Worm (Caenorhabditis elegans) whole organism, L4 larva: ENCODE measurements around the gene metl-1.

Experiments
- F44E2.7 ChIP-seq: fragments of 200-800 bp; sonication (Bioruptor generic); IDR thresholded peaks from 2 replicates; pipeline ENCODE4 v2.1.2; 2022; ENCODE audit warnings: missing genetic modification characterization, missing compliant biosample characterization
- Y5F2A.4 ChIP-seq: fragments of 200-800 bp; sonication (Bioruptor generic); optimal IDR thresholded peaks from 2 replicates; lab custom pipeline; 2018; ENCODE audit warnings: mild to moderate bottlenecking, missing genetic modification characterization, missing compliant biosample characterization
- Y75B8A.6 ChIP-seq: fragments of 200-800 bp; sonication (Bioruptor generic); IDR thresholded peaks from 2 replicates; pipeline ENCODE4 v1.3.6; 2022; ENCODE audit warnings: missing genetic modification reagents, missing genetic modification characterization, missing compliant biosample characterization
- ZK546.5 ChIP-seq, 2 experiments: sonication (generic microtip); optimal IDR thresholded peaks; 2 replicates each; lab custom pipeline; 2017; ENCODE audit warnings: missing biosample characterization in 2 of 2, missing genetic modification characterization in 2 of 2
- attf-4 ChIP-seq: sonication (generic microtip); optimal IDR thresholded peaks from 3 replicates; lab custom pipeline; 2017; ENCODE audit warnings: missing biosample characterization, missing genetic modification characterization
- ceh-20 ChIP-seq: fragments of 200-800 bp; sonication (Bioruptor generic); IDR thresholded peaks from 2 replicates; pipeline ENCODE4 v1.3.6; 2022; ENCODE audit warnings: missing genetic modification reagents, missing genetic modification characterization, missing compliant biosample characterization
- ceh-62 ChIP-seq: sonication (generic microtip); optimal IDR thresholded peaks from 2 replicates; lab custom pipeline; 2017; ENCODE audit warnings: missing biosample characterization, missing genetic modification characterization
- ceh-82 ChIP-seq: sonication (generic microtip); optimal IDR thresholded peaks from 2 replicates; lab custom pipeline; 2017; ENCODE audit warnings: missing biosample characterization, missing genetic modification characterization
- ctbp-1 ChIP-seq: fragments of 200-800 bp; sonication (Bioruptor generic); IDR thresholded peaks from 2 replicates; pipeline ENCODE4 v1.3.6; 2022; ENCODE audit warnings: missing genetic modification reagents, missing genetic modification characterization, missing compliant biosample characterization
- daf-12 ChIP-seq: fragments of 150-350 bp; optimal IDR thresholded peaks from 2 replicates; lab custom pipeline; 2014; ENCODE audit warnings: missing biosample characterization, missing genetic modification reagents, missing genetic modification characterization
- daf-8 ChIP-seq: fragments of 200-800 bp; sonication (Bioruptor generic); IDR thresholded peaks from 2 replicates; pipeline ENCODE4 v1.3.6; 2022; ENCODE audit warnings: missing genetic modification characterization, missing compliant biosample characterization
- dmd-8 ChIP-seq: fragments of 200-800 bp; sonication (Bioruptor generic); IDR thresholded peaks from 2 replicates; pipeline ENCODE4 v1.3.6; 2022; ENCODE audit warnings: missing genetic modification characterization, missing compliant biosample characterization
- egl-27 ChIP-seq: sonication (generic microtip); optimal IDR thresholded peaks from 3 replicates; lab custom pipeline; 2017; ENCODE audit warnings: missing biosample characterization, missing genetic modification reagents, missing genetic modification characterization
- fkh-10 ChIP-seq: fragments of 150-350 bp; optimal IDR thresholded peaks from 2 replicates; lab custom pipeline; 2014; ENCODE audit warnings: missing biosample characterization, missing genetic modification reagents, missing genetic modification characterization
- fos-1 ChIP-seq: fragments of 150-350 bp; optimal IDR thresholded peaks from 2 replicates; lab custom pipeline; 2014; ENCODE audit warnings: missing biosample characterization, missing genetic modification characterization
- gei-8 ChIP-seq: fragments of 200-800 bp; sonication (Bioruptor generic); optimal IDR thresholded peaks from 2 replicates; lab custom pipeline; 2018; ENCODE audit warnings: mild to moderate bottlenecking, missing genetic modification characterization, missing compliant biosample characterization
- hlh-11 ChIP-seq: fragments of 200-800 bp; sonication (Bioruptor generic); optimal IDR thresholded peaks from 2 replicates; lab custom pipeline; 2018; ENCODE audit warnings: mild to moderate bottlenecking, missing genetic modification characterization, missing compliant biosample characterization
- hmg-1.1 ChIP-seq: fragments of 200-800 bp; sonication (Bioruptor generic); IDR thresholded peaks from 2 replicates; pipeline ENCODE4 v1.3.6; 2022; ENCODE audit warnings: missing genetic modification reagents, missing genetic modification characterization, missing compliant biosample characterization
- lin-29 ChIP-seq: fragments of 200-800 bp; sonication (Bioruptor generic); IDR thresholded peaks from 2 replicates; pipeline ENCODE4 v1.3.6; 2022; ENCODE audit warnings: missing genetic modification reagents, missing genetic modification characterization, missing compliant biosample characterization
- lin-38 ChIP-seq: fragments of 200-800 bp; sonication (Bioruptor generic); IDR thresholded peaks from 2 replicates; pipeline ENCODE4 v1.3.6; 2022; ENCODE audit warnings: missing genetic modification reagents, missing genetic modification characterization, missing compliant biosample characterization
- lin-39 ChIP-seq: fragments of 150-350 bp; optimal IDR thresholded peaks from 2 replicates; lab custom pipeline; 2014; ENCODE audit warnings: missing biosample characterization, missing genetic modification reagents, missing genetic modification characterization
- lir-3 ChIP-seq: sonication (generic microtip); optimal IDR thresholded peaks from 2 replicates; lab custom pipeline; 2016; ENCODE audit warnings: mild to moderate bottlenecking, missing genetic modification characterization, missing compliant biosample characterization
- madf-9 ChIP-seq: fragments of 200-800 bp; sonication (Bioruptor generic); conservative IDR thresholded peaks from 2 replicates; pipeline ENCODE4 v1.3.6; 2022; ENCODE audit warnings: missing genetic modification reagents, missing genetic modification characterization, missing compliant biosample characterization
- mdl-1 ChIP-seq, 2 experiments: fragments of 150-350 bp in 1 of 2; sonication (generic microtip) in 1 of 2; optimal IDR thresholded peaks; 2 replicates each; lab custom pipeline; 2014 to 2017; ENCODE audit warnings: missing biosample characterization in 2 of 2, missing genetic modification characterization in 2 of 2
- mep-1 ChIP-seq: fragments of 150-350 bp; sonication (generic microtip); optimal IDR thresholded peaks from 3 replicates; lab custom pipeline; 2014; ENCODE audit warnings: missing biosample characterization, missing genetic modification characterization
- mes-2 ChIP-seq: sonication (generic microtip); optimal IDR thresholded peaks from 2 replicates; lab custom pipeline; 2016; ENCODE audit warnings: missing genotype, mild to moderate bottlenecking, missing genetic modification characterization, missing compliant biosample characterization; ENCODE audit not compliant: poor library complexity, severe bottlenecking
- mxl-3 ChIP-seq: fragments of 200-800 bp; sonication (Bioruptor generic); optimal IDR thresholded peaks from 2 replicates; lab custom pipeline; 2018; ENCODE audit warnings: mild to moderate bottlenecking, missing genetic modification characterization, missing compliant biosample characterization
- nhr-102 ChIP-seq: sonication (generic microtip); optimal IDR thresholded peaks from 2 replicates; lab custom pipeline; 2016; ENCODE audit warnings: mild to moderate bottlenecking, missing genetic modification characterization, moderate library complexity, missing compliant biosample characterization
- nhr-25 ChIP-seq: sonication (generic microtip); optimal IDR thresholded peaks from 2 replicates; lab custom pipeline; 2017; ENCODE audit warnings: missing genetic modification characterization, mild to moderate bottlenecking, missing compliant biosample characterization, antibody characterized with exemption, moderate library complexity, borderline replicate concordance; ENCODE audit not compliant: insufficient read depth
- nhr-28 ChIP-seq: fragments of 150-350 bp; optimal IDR thresholded peaks from 2 replicates; lab custom pipeline; 2014; ENCODE audit warnings: missing biosample characterization, missing genetic modification characterization
- nhr-42 ChIP-seq: fragments of 200-800 bp; sonication (Bioruptor generic); IDR thresholded peaks from 2 replicates; pipeline ENCODE4 v1.3.6; 2022; ENCODE audit warnings: missing genetic modification characterization, missing compliant biosample characterization
- nhr-48 ChIP-seq: sonication (generic microtip); optimal IDR thresholded peaks from 2 replicates; lab custom pipeline; 2016; ENCODE audit warnings: mild to moderate bottlenecking, missing genetic modification characterization, missing compliant biosample characterization
- nhr-6 ChIP-seq: fragments of 150-350 bp; optimal IDR thresholded peaks from 2 replicates; lab custom pipeline; 2014; ENCODE audit warnings: missing biosample characterization, missing genetic modification characterization
- nhr-76 ChIP-seq: fragments of 150-350 bp; optimal IDR thresholded peaks from 2 replicates; lab custom pipeline; 2014; ENCODE audit warnings: missing biosample characterization, missing genetic modification characterization
- pha-4 ChIP-seq, 2 experiments: fragments of 150-350 bp in 1 of 2; fragments of 200-800 bp in 1 of 2; sonication (Bioruptor generic) in 1 of 2; IDR thresholded peaks in 1 of 2; optimal IDR thresholded peaks in 1 of 2; 2 replicates each; pipeline versions ENCODE4 v1.3.6 to Lab custom; 2014 to 2022; ENCODE audit warnings: missing genetic modification characterization in 2 of 2, missing genetic modification reagents in 2 of 2, missing biosample characterization in 1 of 2, missing compliant biosample characterization in 1 of 2
- sdz-12 ChIP-seq: fragments of 200-800 bp; sonication (Bioruptor generic); optimal IDR thresholded peaks from 2 replicates; lab custom pipeline; 2018; ENCODE audit warnings: mild to moderate bottlenecking, missing genetic modification characterization, missing compliant biosample characterization
- zag-1 ChIP-seq: fragments of 150-350 bp; optimal IDR thresholded peaks from 2 replicates; lab custom pipeline; 2014; ENCODE audit warnings: missing biosample characterization, missing genetic modification characterization
- ztf-11 ChIP-seq: fragments of 150-350 bp; optimal IDR thresholded peaks from 2 replicates; lab custom pipeline; 2014; ENCODE audit warnings: missing biosample characterization, missing genetic modification characterization

metl-1 gene

DNA sequence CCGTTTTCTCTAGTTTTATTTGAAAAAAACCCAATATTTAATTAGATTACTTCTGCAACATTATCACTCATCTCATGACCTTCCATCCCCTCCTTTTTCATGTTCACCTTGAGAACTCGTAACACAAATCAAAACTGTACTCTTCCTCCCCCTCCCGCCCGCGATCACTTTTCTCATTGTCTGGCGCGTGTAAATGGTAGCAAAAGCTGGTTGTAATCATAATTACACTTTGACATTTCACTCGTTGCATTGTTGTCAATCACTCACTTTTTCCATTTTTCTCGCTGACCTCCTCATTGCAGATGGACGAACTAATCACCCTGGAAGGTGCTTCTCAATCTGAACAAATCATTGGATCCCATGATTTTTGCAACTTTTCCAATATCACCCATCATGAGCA is 37.0 kb upstream of the metl-1 start, which contains the start of gene npr-41:
npr-41 (plus strand) TSS at position 301 of the 400 bp plus-strand sequence.
- TF ChIP-seq ceh-82 (tag; lab: Kevin White, UChicago) (no peak), sdz-12 (no peak), ZK546.5 (tag; optimal IDR thresholded peaks at IDR 0.05; lab: Kevin White, UChicago) (no peak), Y75B8A.6 (GFP tag; lab: Robert Waterston, UW) (no peak), daf-8 (GFP tag; lab: Robert Waterston, UW) (no peak), mes-2 (tag; lab: Kevin White, UChicago) (no peak), daf-12 (tag; lab: Kevin White, UChicago) (no peak)
- TF ChIP-seq, all 104 proteins: peak for 0

DNA sequence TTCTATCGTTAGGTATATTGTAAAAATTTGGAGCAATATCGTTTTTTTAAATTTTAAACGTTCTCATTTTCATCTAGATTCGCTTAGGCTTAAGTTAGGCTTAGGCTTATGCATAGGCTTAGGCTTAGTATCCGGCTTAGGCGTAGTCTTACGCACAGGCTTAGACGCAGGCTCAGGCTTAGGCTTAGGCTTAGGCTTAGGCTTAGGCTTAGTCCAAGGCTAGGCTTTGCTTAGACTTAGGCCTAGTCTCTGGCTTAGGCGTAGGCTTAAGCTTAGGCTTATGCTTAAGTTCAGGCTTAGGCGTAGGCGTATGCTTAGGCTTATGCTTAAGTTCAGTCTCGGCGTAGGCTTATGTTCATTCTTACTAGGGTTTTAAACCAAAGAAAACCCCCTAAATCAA is 30.4 kb upstream of the metl-1 start:
- TF ChIP-seq nhr-42 (GFP tag; lab: Robert Waterston, UW) (no peak), fkh-10 (no peak), lir-3 (no peak), nhr-102 (tag; lab: Kevin White, UChicago) (no peak), madf-9 (GFP tag; lab: Robert Waterston, UW) (no peak), gei-8 (GFP tag; lab: Kevin White, UChicago) (no peak), nhr-6 (tag; lab: Kevin White, UChicago) (no peak), lin-38 (GFP tag; lab: Robert Waterston, UW) (no peak), mxl-3 (no peak), fos-1 (no peak), F44E2.7 (GFP tag; lab: Robert Waterston, UW) (no peak), mdl-1 (tag; optimal IDR thresholded peaks at IDR 0.05; lab: Kevin White, UChicago) (no peak), dmd-8 (no peak), zag-1 (tag; lab: Kevin White, UChicago) (no peak), ceh-20 (GFP tag; lab: Robert Waterston, UW) (no peak), Y5F2A.4 (GFP tag; lab: Kevin White, UChicago) (no peak), mep-1 (tag; lab: Kevin White, UChicago) (no peak), egl-27 (tag; lab: Kevin White, UChicago) (no peak), hmg-1.1 (GFP tag; lab: Robert Waterston, UW) (no peak), pha-4 (GFP tag; IDR thresholded peaks at IDR 0.05; lab: Robert Waterston, UW) (no peak), pha-4 (tag; optimal IDR thresholded peaks at IDR 0.05; lab: Kevin White, UChicago) (no peak)
- TF ChIP-seq, all 104 proteins: peak for 0

DNA sequence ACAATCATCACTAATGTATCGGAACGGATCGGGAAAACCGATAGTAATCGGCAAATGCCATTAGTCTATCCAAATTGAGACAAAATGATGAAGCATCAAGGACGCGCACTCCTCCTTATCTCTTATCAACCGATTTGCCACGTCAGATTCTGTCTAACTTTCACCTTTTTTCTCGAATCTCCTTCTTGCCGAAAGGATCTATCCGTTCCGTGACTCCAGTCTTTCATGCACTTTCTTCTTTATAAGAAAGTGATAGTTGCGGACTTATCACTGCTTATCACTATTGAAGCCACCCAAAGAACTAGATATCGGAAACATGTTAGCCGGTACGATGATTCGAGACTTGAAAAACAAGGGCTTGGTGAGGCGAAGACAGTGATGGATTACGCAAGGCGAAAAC is 28.6 kb upstream of the metl-1 start:
- TF ChIP-seq ctbp-1 (GFP tag; lab: Robert Waterston, UW) (no peak), ztf-11 (no peak), nhr-25 (tag; lab: Kevin White, UChicago) (peak; percentile 6), lin-29 (GFP tag; lab: Robert Waterston, UW) (no peak), attf-4 (tag; lab: Kevin White, UChicago) (no peak), nhr-48 (tag; lab: Kevin White, UChicago) (peak; percentile 28), nhr-76 (tag; lab: Kevin White, UChicago) (no peak), nhr-28 (tag; lab: Kevin White, UChicago) (peak; percentile 86), ceh-62 (no peak), mxl-3 (peak; percentile 68), hlh-11 (tag; lab: Kevin White, UChicago) (peak; percentile 51), lin-39 (tag; lab: Kevin White, UChicago) (no peak), mdl-1 (tag; optimal IDR thresholded peaks at IDR 0.05; lab: Kevin White, UChicago) (peak in 1 of 2 experiments; percentile 54)
